Worm (Caenorhabditis elegans) whole organism, L4/young adult: ENCODE data around the gene M116.5.
"Not testable (repeated sequence)": the region's sequence is repeated elsewhere in the genome, so short reads cannot be mapped to it uniquely, and the experiment has no call there.

Experiments
- W03F9.2 ChIP-seq: fragments of 150-350 bp; optimal IDR thresholded peaks from 2 replicates; lab custom pipeline; 2014; ENCODE audit warnings: missing biosample characterization, missing genetic modification characterization
- dao-5 ChIP-seq: sonication (generic microtip); optimal IDR thresholded peaks from 2 replicates; lab custom pipeline; 2016; ENCODE audit warnings: missing genotype, missing genetic modification characterization, moderate library complexity, missing compliant biosample characterization
- him-1 ChIP-seq: sonication (generic microtip); optimal IDR thresholded peaks from 2 replicates; lab custom pipeline; 2016; ENCODE audit warnings: missing genotype, missing genetic modification reagents, missing genetic modification characterization, missing compliant biosample characterization

The M116.5 gene

DNA sequence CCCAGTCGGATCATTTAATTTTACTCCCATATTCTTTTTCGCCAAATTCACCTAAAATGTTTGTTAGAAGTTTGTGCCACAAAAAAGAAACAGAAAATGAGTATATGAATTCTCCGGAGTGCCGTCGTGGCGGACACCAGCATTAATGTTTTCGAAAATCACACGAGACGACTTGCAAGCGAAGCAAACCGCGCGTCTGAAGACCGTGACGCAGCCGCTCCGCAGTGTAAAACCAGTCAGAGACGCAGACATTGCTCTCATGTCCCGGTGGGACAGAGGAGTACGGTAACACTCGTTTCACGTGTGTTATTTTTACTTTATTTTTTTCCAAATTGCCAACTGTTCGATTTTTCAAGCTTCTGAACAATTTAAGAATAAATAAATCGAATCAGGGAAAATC, 11.8 kb upstream of the M116.5 start, which contains the start of the genes T26A8.4 and pdtf-1:
Gene T26A8.4, minus strand, starts transcription at position 185 of the 400 bp plus-strand sequence.
Gene pdtf-1, plus strand, starts transcription at position 330 of the 400 bp plus-strand sequence.
- TF ChIP-seq dao-5 (tag; lab: Kevin White, UChicago), result no peak
- peak; percentile 87 for TF ChIP-seq W03F9.2 (tag; lab: Kevin White, UChicago)
- peak; percentile 42 for TF ChIP-seq him-1 (tag; lab: Kevin White, UChicago)

DNA sequence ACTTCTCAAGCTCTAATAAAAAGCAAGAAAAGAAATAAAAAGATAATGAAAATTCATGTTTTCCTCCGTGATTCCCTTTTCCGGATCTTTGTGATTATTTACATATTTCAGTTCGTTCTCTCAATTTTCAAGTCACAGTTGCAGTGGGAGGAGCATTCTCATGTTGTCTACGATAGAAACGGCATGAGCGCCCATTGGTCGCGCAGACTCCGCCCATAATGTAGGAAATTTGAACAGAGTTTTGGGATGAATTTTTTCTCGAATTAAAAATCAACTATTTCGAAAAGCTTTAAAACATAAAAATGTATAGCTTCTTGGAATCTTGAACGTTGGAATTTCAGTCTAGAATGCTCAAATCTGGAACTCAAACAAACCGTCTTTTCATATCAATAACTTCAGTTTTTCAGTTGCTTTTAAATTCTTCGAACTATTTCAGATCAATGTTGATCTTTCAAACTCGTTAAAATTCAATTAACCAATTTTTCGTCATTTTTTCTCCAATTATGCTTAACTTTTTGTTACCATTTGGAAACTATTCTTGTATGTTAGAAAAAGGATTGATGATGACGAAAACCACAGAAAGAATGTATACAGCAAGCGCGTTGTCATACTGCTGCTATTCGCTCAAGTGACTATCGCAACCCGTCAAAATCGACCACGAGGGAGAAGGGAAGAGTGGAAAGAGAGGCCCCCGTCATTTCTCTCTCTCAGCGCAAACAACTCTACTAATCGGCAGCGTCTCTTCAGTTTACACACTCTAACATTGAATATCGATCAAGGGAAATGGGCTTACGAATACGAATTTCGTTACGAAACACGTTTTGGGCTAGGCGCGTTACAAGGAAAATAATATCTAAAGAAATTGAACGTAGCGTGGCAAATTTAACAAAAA, 11.0 kb upstream of the M116.5 start:
- TF ChIP-seq W03F9.2 (tag; lab: Kevin White, UChicago) (peak; percentile 3), dao-5 (tag; lab: Kevin White, UChicago) (no peak), him-1 (tag; lab: Kevin White, UChicago) (peak; percentile 33)

DNA sequence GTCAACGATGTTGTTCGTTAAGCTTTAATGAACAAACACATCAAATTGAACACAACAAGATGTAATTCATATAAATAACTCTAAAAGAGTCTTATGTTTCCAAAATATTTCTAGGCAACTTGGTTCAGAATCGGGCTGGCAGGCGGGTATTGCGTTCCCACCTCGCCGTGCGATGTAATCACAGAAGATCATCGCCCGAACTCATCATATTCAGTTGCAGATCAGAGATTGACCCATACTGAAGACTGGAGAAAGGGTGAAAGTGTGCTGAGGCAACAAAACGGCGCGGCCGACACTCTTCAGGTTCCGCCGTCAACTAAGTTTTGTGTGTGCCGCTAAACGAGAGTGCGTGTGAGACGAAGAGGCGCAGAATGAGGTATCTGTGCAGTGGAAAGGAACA, 7.6 kb upstream of the M116.5 start:
- peak; percentile 79 for TF ChIP-seq W03F9.2 (tag; lab: Kevin White, UChicago)
- TF ChIP-seq dao-5 (tag; lab: Kevin White, UChicago), result no peak
- TF ChIP-seq him-1 (tag; lab: Kevin White, UChicago), result peak; percentile 89

DNA sequence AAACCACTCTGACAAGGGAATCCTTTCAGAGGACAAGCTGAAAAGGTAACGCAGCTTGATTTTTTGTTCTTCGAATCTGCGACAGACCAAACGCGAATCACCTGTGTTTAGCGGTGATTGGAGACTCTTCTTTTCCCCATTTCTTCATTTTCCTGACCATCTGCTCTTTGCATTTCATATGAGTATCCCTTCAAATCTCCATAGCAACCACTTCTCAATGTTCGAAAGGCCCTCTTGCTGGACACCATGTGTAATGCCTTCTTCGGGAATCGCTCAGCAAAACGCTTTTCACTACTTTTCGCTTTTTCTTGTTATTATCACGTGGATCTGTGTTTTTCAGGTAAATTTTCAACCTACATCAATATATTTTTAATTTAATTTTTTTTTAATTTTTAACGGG, 5.7 kb upstream of the M116.5 start, which contains the start of the genes T26A8.3 and tmem-231:
Gene T26A8.3, minus strand, starts transcription at position 101 of the 400 bp plus-strand sequence.
Gene tmem-231, plus strand, starts transcription at position 249 of the 400 bp plus-strand sequence.
- no peak for TF ChIP-seq W03F9.2 (tag; lab: Kevin White, UChicago)
- TF ChIP-seq dao-5 (tag; lab: Kevin White, UChicago), result no peak
- no peak for TF ChIP-seq him-1 (tag; lab: Kevin White, UChicago)

DNA sequence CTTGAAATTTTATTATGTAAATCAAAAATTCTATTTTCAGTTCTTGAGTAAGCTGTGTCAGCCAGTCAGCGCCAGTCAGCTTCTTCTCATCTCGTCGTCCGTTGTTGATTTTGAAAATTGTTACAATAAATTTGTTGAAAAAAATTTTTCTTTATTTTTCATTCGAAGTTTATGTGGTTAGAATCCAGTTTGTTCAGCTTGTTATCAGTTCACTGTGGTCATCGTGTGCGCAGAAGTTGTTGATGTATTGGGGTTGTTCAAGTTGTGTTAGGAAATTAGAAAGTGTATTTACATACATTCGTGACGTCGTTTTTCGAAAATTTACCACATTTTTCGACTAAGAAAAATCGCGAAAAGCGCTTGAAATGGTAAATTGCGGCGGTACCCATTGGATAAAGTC, 23.0 kb downstream of the M116.5 start:
- TF ChIP-seq him-1 (tag; lab: Kevin White, UChicago) (no peak), W03F9.2 (tag; lab: Kevin White, UChicago) (no peak), dao-5 (tag; lab: Kevin White, UChicago) (no peak)

DNA sequence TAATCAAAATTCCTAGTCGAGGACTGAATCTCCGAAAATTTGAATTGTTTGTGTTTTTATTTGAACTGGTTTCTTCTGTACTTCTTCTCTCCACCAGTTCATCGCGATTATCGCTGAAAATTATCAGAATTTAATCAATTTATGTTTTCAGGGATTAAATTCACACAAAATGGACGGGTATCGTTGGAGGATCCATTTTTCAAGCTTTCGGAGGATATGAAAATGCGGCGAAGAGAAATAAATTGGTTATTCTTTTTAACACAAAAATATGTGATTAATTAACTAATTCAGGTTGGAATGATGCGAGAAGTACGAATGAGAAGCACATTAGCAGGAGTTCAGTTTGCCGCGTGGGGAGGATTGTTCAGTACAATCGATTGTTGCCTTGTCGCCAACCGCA, 24.5 kb downstream of the M116.5 start, which contains the start of gene timm-17B.2:
Gene timm-17B.2, plus strand, starts transcription at position 301 of the 400 bp plus-strand sequence.
- TF ChIP-seq W03F9.2 (tag; lab: Kevin White, UChicago), result no peak
- no peak for TF ChIP-seq him-1 (tag; lab: Kevin White, UChicago)
- no peak for TF ChIP-seq dao-5 (tag; lab: Kevin White, UChicago)

DNA sequence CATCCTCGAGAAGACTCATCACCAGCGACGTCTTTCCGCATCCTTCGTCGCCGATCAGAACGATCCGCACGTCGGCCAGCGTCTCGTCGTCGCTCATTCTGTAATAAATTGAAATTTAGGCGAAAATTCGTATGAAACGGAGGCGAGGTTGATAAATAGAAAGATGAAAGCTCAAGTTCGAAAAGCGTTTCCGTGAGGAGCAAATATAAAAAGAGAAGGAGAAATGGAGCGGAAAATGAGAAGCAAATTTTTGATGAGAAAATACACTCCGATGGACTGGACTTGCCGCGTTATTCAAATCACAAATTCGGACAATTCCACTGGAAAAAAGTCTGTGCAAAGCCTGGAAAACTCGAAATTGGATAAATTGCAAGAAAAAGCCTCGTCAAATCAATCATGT, 26.8 kb downstream of the M116.5 start, which contains the start of gene D2096.11:
Gene D2096.11, minus strand, starts transcription at position 101 of the 400 bp plus-strand sequence.
- TF ChIP-seq dao-5 (tag; lab: Kevin White, UChicago) (no peak), him-1 (tag; lab: Kevin White, UChicago) (no peak), W03F9.2 (tag; lab: Kevin White, UChicago) (no peak)

DNA sequence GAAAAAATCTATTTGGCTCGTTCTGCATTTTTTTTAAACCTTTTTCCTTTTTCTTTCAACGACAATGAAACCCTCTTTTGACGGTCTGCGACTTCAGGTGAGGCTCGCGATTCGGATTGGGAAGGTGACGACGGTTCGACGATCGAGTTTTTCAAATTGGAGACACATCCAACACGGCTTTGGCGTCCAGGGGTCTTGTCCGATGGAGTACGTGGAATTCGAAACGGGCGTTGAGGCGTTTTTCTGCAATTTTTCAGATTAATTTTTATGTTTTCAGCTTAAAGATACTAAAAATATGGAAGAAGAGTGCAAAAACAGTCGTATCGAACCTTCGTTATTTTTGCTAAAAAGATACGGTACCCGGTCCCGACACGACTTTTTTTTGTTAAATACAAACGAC, 31.7 kb downstream of the M116.5 start, which contains the start of gene D2096.10:
Gene D2096.10, minus strand, starts transcription at position 101 of the 400 bp plus-strand sequence.
- not testable (repeated sequence) for TF ChIP-seq W03F9.2, dao-5, him-1 (tag; lab: Kevin White, UChicago)

DNA sequence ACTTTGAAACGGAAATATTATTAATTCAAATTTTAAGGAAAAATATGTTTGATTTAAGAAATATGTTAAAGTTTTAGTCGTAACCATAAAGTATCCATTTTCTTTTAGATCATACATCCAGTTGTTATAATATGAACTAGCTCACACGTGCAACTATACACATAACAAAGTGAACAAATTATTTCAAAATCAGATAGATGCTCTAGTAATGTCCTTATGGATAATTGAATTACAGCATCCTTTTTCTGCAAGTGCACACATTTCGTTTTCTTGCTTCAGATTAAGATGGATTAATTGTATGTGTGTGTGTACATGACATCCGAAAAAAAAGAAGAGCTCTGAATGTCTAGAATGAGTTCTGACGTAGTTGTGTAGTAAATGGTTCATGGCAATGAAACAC, 35.2 kb downstream of the M116.5 start:
- TF ChIP-seq dao-5 (tag; lab: Kevin White, UChicago) (no peak), him-1 (tag; lab: Kevin White, UChicago) (no peak), W03F9.2 (tag; lab: Kevin White, UChicago) (no peak)

DNA sequence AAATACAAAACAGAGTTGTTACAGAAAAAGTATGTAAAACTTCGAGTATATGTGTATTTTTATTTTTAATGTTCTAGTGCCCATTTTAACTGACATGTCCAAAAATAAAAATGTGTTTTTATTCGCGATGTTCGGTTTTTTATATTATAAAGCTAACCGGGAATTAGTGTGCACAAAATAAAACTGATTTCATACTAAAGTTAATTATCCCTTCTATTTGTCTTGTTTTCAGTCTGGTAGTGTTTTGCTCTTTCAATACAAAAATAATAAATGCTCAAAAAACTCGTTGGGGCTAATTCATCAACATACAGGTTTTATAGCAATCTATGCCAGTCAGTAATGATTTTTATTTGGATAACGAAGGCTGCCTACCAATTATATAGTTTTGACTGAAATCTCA, 36.1 kb downstream of the M116.5 start:
- TF ChIP-seq W03F9.2 (tag; lab: Kevin White, UChicago), result no peak

DNA sequence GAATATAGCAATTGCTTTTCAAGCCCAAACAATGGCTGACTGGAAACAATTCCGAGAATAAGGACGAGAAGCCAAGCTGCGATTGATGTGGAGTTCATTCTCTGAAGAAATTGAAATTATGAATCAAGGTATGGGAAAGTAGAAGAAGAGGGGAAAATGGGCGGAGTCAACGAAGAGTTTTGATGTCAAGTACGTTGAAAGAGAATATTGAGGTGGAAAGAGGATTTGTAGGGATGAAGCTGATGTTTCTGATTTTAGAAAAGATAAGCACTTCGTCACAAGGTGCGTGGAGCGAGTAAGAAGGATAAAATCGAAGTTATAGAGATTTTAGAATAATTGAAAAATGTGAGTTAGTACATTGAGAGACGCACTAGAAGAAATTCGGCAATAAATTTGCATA, 38.2 kb downstream of the M116.5 start, which contains the start of gene D2096.9:
Gene D2096.9, minus strand, starts transcription at position 101 of the 400 bp plus-strand sequence.
- TF ChIP-seq him-1 (tag; lab: Kevin White, UChicago) (no peak), dao-5 (tag; lab: Kevin White, UChicago) (no peak), W03F9.2 (tag; lab: Kevin White, UChicago) (no peak)

DNA sequence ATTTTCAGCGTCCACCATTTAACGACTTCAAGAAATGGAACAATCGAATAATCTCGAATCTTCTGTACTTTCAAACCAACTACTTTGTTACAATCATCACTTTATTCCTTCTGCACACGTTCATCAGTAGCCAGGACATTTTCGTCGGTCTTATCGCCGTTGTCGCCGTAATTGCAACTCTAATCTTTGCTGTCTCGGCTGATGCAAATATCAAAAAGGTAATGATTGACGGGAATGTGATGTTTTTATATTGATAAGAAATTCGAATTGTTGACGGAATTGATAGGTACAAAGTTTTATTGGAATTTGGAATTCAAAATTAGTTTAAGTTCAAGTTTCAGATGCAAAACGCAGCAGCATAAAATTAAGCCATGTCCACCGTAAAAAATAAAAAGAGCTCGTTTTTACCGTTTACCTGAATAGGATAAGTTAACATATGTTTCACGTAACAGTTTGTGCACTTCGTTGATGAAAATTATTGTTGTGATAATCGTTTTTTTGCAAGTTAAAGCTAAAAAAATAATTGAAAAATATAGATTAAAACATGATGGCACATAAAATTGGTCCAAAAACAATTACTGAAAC, 40.5 kb downstream of the M116.5 start:
- TF ChIP-seq dao-5 (tag; lab: Kevin White, UChicago) (no peak), W03F9.2 (tag; lab: Kevin White, UChicago) (no peak), him-1 (tag; lab: Kevin White, UChicago) (no peak)

DNA sequence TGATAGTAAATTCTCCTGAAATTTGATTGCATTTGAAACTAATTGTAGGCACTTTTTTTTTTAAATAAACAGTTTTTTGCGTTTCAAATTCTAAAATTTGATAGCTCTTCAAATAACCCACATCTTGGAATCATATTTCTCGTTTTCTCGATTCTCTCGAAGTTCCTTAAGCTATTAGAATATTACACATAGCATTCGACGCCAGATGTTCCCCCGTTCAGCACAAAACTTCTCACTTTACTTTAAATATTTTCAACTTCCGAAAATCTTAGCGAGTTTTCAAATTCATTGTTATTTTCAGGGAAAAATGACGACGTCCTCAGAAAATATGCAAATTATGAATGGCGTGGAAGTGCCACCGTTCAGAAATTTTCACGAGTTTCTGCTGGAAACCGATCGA, 41.2 kb downstream of the M116.5 start, which contains the start of gene praf-3:
Gene praf-3, plus strand, starts transcription at position 301 of the 400 bp plus-strand sequence.
- no peak for TF ChIP-seq him-1 (tag; lab: Kevin White, UChicago)
- no peak for TF ChIP-seq W03F9.2 (tag; lab: Kevin White, UChicago)
- no peak for TF ChIP-seq dao-5 (tag; lab: Kevin White, UChicago)
